Worm (Caenorhabditis elegans): ENCODE results near the gene igcm-2.

Gene igcm-2

ce11 chrX:6408286-6408685, 16.9 kb upstream of the igcm-2 start:
- TF ChIP-seq egl-27 (tag; optimal IDR thresholded peaks at IDR 0.05) (no peak), hlh-30 (tag; optimal IDR thresholded peaks at IDR 0.05; ENCODE audit: insufficient read depth) (no peak), nhr-28 (tag; optimal IDR thresholded peaks at IDR 0.05) (peak; percentile 1), pqm-1 (tag; optimal IDR thresholded peaks at IDR 0.05) (peak; percentile 76)

ce11 chrX:6407805-6408204, 16.4 kb upstream of the igcm-2 start:
- TF ChIP-seq nhr-76 (tag; optimal IDR thresholded peaks at IDR 0.05) (no peak), daf-16 (GFP tag; optimal IDR thresholded peaks at IDR 0.05) (no peak), daf-16 (tag; optimal IDR thresholded peaks at IDR 0.05) (peak; percentile 33)

- TF ChIP-seq dmd-8 (GFP tag; IDR thresholded peaks at IDR 0.05), result no peak
- TF ChIP-seq aha-1 (tag), result peak; percentile 91
Observed at ce11 chrX:6405905-6406304, 14.5 kb upstream of the igcm-2 start.

ce11 chrX:6403122-6403521, 11.7 kb upstream of the igcm-2 start, which contains the start of gene glt-4:
Gene glt-4, plus strand, starts transcription at chrX:6403422.
- TF ChIP-seq ZK546.5 (tag; optimal IDR thresholded peaks at IDR 0.05) (no peak), lin-13 (GFP tag; optimal IDR thresholded peaks at IDR 0.05) (no peak), nhr-77 (tag; optimal IDR thresholded peaks at IDR 0.05) (no peak)

ce11 chrX:6399450-6399849, 8.1 kb upstream of the igcm-2 start:
- TF ChIP-seq aha-1 (tag) (peak; percentile 75), tag-97 (GFP tag; IDR thresholded peaks at IDR 0.05) (no peak), rbr-2 (tag; optimal IDR thresholded peaks at IDR 0.05) (no peak), daf-8 (GFP tag; IDR thresholded peaks at IDR 0.05) (no peak), zfp-2 (tag; optimal IDR thresholded peaks at IDR 0.05) (no peak), nhr-11 (tag; optimal IDR thresholded peaks at IDR 0.05) (peak; percentile 27), unc-62 (GFP tag; optimal IDR thresholded peaks at IDR 0.05 in 1 of 2) (peak in 1 of 2 experiments; percentile 3), unc-62 (tag; optimal IDR thresholded peaks at IDR 0.05) (no peak)

- TF ChIP-seq ZK546.5 (tag; optimal IDR thresholded peaks at IDR 0.05) (no peak), lin-13 (GFP tag; optimal IDR thresholded peaks at IDR 0.05) (no peak), daf-8 (GFP tag; IDR thresholded peaks at IDR 0.05) (no peak), lin-39 (tag; optimal IDR thresholded peaks at IDR 0.05) (no peak), attf-4 (tag; optimal IDR thresholded peaks at IDR 0.05) (no peak), F44E2.7 (GFP tag; IDR thresholded peaks at IDR 0.05) (no peak), ceh-32 (tag; optimal IDR thresholded peaks at IDR 0.05; ENCODE audit: poor library complexity) (no peak), F10B5.3 (tag; optimal IDR thresholded peaks at IDR 0.05) (no peak), ceh-62 (tag; optimal IDR thresholded peaks at IDR 0.05) (no peak), lin-15B (tag; optimal IDR thresholded peaks at IDR 0.05) (no peak), T20F7.1 (GFP tag; optimal IDR thresholded peaks at IDR 0.05) (no peak), daf-12 (tag; optimal IDR thresholded peaks at IDR 0.05) (no peak)
Observed at ce11 chrX:6388639-6389038, 2.8 kb downstream of the igcm-2 start.

ce11 chrX:6385185-6385584, 6.2 kb downstream of the igcm-2 start, which contains the start of gene igdb-3:
Gene igdb-3, plus strand, starts transcription at chrX:6385485.
- TF ChIP-seq daf-16 (GFP tag; optimal IDR thresholded peaks at IDR 0.05) (no peak), daf-16 (tag; optimal IDR thresholded peaks at IDR 0.05) (no peak), aha-1 (tag) (peak; percentile 70), dmd-6 (GFP tag; IDR thresholded peaks at IDR 0.05) (no peak), Y5F2A.4 (GFP tag; optimal IDR thresholded peaks at IDR 0.05) (no peak), unc-62 (GFP tag; optimal IDR thresholded peaks at IDR 0.05 in 1 of 2) (peak in 1 of 2 experiments; percentile 18), unc-62 (tag; optimal IDR thresholded peaks at IDR 0.05) (no peak)

- no peak for TF ChIP-seq nhr-42 (GFP tag; IDR thresholded peaks at IDR 0.05)
- no peak for TF ChIP-seq pqm-1 (tag; optimal IDR thresholded peaks at IDR 0.05)
- TF ChIP-seq aha-1 (tag), result peak; percentile 12
- TF ChIP-seq lin-13 (GFP tag; optimal IDR thresholded peaks at IDR 0.05), result no peak
Observed at ce11 chrX:6384537-6384936, 6.9 kb downstream of the igcm-2 start.
